Fruit fly (Drosophila melanogaster) whole organism, adult: ENCODE results near the gene CG14300.

Experiments used
- CG12768 ChIP-seq: fragments of 200-800 bp; sonication (Bioruptor generic); optimal IDR thresholded peaks from 2 replicates; lab custom pipeline; 2017; ENCODE audit warnings: missing biosample characterization, missing genetic modification characterization, mild to moderate bottlenecking, moderate library complexity, missing genetic modification reagents
- CG7045 ChIP-seq: fragments of 200-800 bp; sonication (Bioruptor generic); optimal IDR thresholded peaks from 2 replicates; lab custom pipeline; 2017; ENCODE audit warnings: missing biosample characterization, mild to moderate bottlenecking, missing genetic modification characterization
- Hr96 ChIP-seq: fragments of 200-800 bp; sonication (Bioruptor generic); optimal IDR thresholded peaks from 2 replicates; lab custom pipeline; 2016; ENCODE audit warnings: missing biosample characterization, missing genetic modification characterization

DNA sequence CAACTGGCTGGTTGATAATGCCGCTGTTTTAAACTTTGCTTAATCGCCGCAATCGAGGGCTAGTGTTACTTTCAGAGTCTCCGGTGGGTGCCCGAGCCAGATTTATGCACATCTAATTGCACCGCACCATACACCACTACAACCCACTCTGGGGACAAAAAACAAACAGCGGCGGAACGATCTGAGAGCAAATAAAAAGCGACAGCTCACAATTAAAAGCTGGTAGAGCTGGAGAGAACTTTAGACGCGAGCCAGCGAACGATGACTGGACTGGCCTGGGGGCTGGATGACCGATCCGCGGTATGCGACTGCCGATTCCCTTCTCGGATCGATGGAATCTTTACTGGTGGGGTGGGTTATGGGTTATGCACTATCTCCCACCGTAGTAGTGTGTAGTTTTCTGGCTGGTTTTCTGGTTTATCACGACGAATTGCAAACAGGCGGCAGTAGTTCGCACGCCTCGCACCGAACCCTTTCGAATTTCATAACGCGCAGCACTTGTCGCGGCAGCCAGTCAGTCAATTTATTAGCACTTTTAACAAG lies 46.0 kb upstream of the CG14300 start:
- TF ChIP-seq CG12768 = peak; percentile 85
- no peak for TF ChIP-seq Hr96 (GFP tag; lab: Kevin White, UChicago)
- no peak for TF ChIP-seq CG7045 (GFP tag; lab: Kevin White, UChicago)
